Fruit fly (Drosophila melanogaster) whole organism, embryonic: ENCODE data around the gene Pcmt.

Experiments
- Adf1 ChIP-seq: fragments of 200-800 bp; sonication (Bioruptor generic); IDR thresholded peaks from 2 replicates; pipeline ENCODE4 v1.3.6; 2022; ENCODE audit warnings: missing biosample characterization, missing genetic modification characterization
- Bgb ChIP-seq: fragments of 200-800 bp; sonication (Bioruptor generic); IDR thresholded peaks from 2 replicates; pipeline ENCODE4 v1.3.6; 2022; ENCODE audit warnings: missing biosample characterization, missing genetic modification characterization; ENCODE audit not compliant: partially characterized antibody
- Blimp-1 ChIP-seq: fragments of 200-800 bp; sonication (Bioruptor generic); optimal IDR thresholded peaks from 3 replicates; lab custom pipeline; 2018; ENCODE audit warnings: missing biosample characterization, missing genetic modification characterization, mild to moderate bottlenecking, moderate library complexity, missing genetic modification reagents
- CG10462 ChIP-seq: fragments of 200-800 bp; sonication (Bioruptor generic); optimal IDR thresholded peaks from 2 replicates; lab custom pipeline; 2016; ENCODE audit warnings: missing biosample characterization, missing genetic modification characterization
- CG11723 ChIP-seq: fragments of 200-800 bp; sonication (Bioruptor generic); optimal IDR thresholded peaks from 2 replicates; lab custom pipeline; 2017; ENCODE audit warnings: missing biosample characterization, mild to moderate bottlenecking, missing genetic modification characterization
- CG12071 ChIP-seq: fragments of 200-800 bp; sonication (Bioruptor generic); optimal IDR thresholded peaks from 3 replicates; lab custom pipeline; 2018; ENCODE audit warnings: missing biosample characterization, mild to moderate bottlenecking, missing genetic modification characterization
- CG12155 ChIP-seq: fragments of 200-800 bp; sonication (Bioruptor generic); optimal IDR thresholded peaks from 3 replicates; lab custom pipeline; 2016; ENCODE audit warnings: missing biosample characterization, missing genetic modification characterization
- CG1233 ChIP-seq: fragments of 200-800 bp; sonication (Bioruptor generic); optimal IDR thresholded peaks from 4 replicates; lab custom pipeline; 2018; ENCODE audit warnings: missing biosample characterization, mild to moderate bottlenecking, missing genetic modification characterization
- CG12744 ChIP-seq: fragments of 200-800 bp; sonication (Bioruptor generic); optimal IDR thresholded peaks from 2 replicates; lab custom pipeline; 2016; ENCODE audit warnings: missing biosample characterization, missing genetic modification characterization
- CG13123 ChIP-seq: fragments of 200-800 bp; sonication (Bioruptor generic); optimal IDR thresholded peaks from 2 replicates; lab custom pipeline; 2016; ENCODE audit warnings: missing biosample characterization, missing genetic modification characterization
- CG13424 ChIP-seq: fragments of 200-800 bp; sonication (Bioruptor generic); optimal IDR thresholded peaks from 2 replicates; lab custom pipeline; 2019; ENCODE audit warnings: missing biosample characterization, mild to moderate bottlenecking, missing genetic modification characterization, moderate library complexity
- CG15479 ChIP-seq: fragments of 200-800 bp; sonication (Bioruptor generic); optimal IDR thresholded peaks from 3 replicates; lab custom pipeline; 2019; ENCODE audit warnings: missing biosample characterization, mild to moderate bottlenecking, missing genetic modification characterization, moderate library complexity
- CG15514 ChIP-seq: fragments of 200-800 bp; sonication (Bioruptor generic); optimal IDR thresholded peaks from 3 replicates; lab custom pipeline; 2017; ENCODE audit warnings: missing biosample characterization, missing genetic modification characterization, mild to moderate bottlenecking, moderate library complexity, missing genetic modification reagents
- CG15601 ChIP-seq: fragments of 200-800 bp; sonication (Bioruptor generic); optimal IDR thresholded peaks from 3 replicates; lab custom pipeline; 2019; ENCODE audit warnings: missing biosample characterization, mild to moderate bottlenecking, missing genetic modification characterization, moderate library complexity
- CG17359 ChIP-seq: fragments of 200-800 bp; sonication (Bioruptor generic); optimal IDR thresholded peaks from 3 replicates; lab custom pipeline; 2018; ENCODE audit warnings: missing biosample characterization, mild to moderate bottlenecking, missing genetic modification characterization, moderate library complexity
- CG17385 ChIP-seq: fragments of 200-800 bp; sonication (Bioruptor generic); optimal IDR thresholded peaks from 3 replicates; lab custom pipeline; 2018; ENCODE audit warnings: missing biosample characterization, mild to moderate bottlenecking, missing genetic modification characterization
- CG18476 ChIP-seq: fragments of 200-800 bp; sonication (Bioruptor generic); optimal IDR thresholded peaks from 2 replicates; lab custom pipeline; 2016; ENCODE audit warnings: missing biosample characterization, mild to moderate bottlenecking, missing genetic modification characterization
- CG2116 ChIP-seq: fragments of 200-800 bp; sonication (Bioruptor generic); optimal IDR thresholded peaks from 3 replicates; lab custom pipeline; 2018; ENCODE audit warnings: missing biosample characterization, mild to moderate bottlenecking, missing genetic modification characterization
- CG31365 ChIP-seq: fragments of 200-800 bp; sonication (Bioruptor generic); optimal IDR thresholded peaks from 2 replicates; lab custom pipeline; 2018; ENCODE audit warnings: missing biosample characterization, mild to moderate bottlenecking, missing genetic modification characterization
- CG32767 ChIP-seq: fragments of 200-800 bp; sonication (Bioruptor generic); IDR thresholded peaks from 2 replicates; pipeline ENCODE4 v1.3.6; 2022; ENCODE audit warnings: missing biosample characterization, missing genetic modification characterization
- CG33557 ChIP-seq: fragments of 200-800 bp; sonication (Bioruptor generic); optimal IDR thresholded peaks from 2 replicates; lab custom pipeline; 2019; ENCODE audit warnings: missing biosample characterization, mild to moderate bottlenecking, missing genetic modification characterization, moderate library complexity
- CG3838 ChIP-seq: fragments of 200-800 bp; sonication (Bioruptor generic); optimal IDR thresholded peaks from 3 replicates; lab custom pipeline; 2016; ENCODE audit warnings: missing biosample characterization, missing genetic modification characterization
- CG4328 ChIP-seq: fragments of 200-800 bp; sonication (Bioruptor generic); optimal IDR thresholded peaks from 3 replicates; lab custom pipeline; 2017; ENCODE audit warnings: missing biosample characterization, missing genetic modification reagents, missing genetic modification characterization
- CG6272 ChIP-seq: fragments of 200-800 bp; sonication (Bioruptor generic); IDR thresholded peaks from 2 replicates; pipeline ENCODE4 v1.3.6; 2022; ENCODE audit warnings: missing biosample characterization, missing genetic modification characterization
- CG8281 ChIP-seq: fragments of 200-800 bp; sonication (Bioruptor generic); optimal IDR thresholded peaks from 2 replicates; lab custom pipeline; 2018; ENCODE audit warnings: missing biosample characterization, mild to moderate bottlenecking, missing genetic modification characterization, moderate library complexity
- Chrac-16 ChIP-seq: fragments of 200-800 bp; sonication (Bioruptor generic); optimal IDR thresholded peaks from 3 replicates; lab custom pipeline; 2016; ENCODE audit warnings: missing biosample characterization, missing genetic modification characterization
- Doc3 ChIP-seq: fragments of 200-800 bp; sonication (Bioruptor generic); IDR thresholded peaks from 3 replicates; pipeline ENCODE4 v1.3.6; 2022; ENCODE audit warnings: missing biosample characterization, missing genetic modification characterization; ENCODE audit not compliant: partially characterized antibody
- E2f2 ChIP-seq: fragments of 200-800 bp; sonication (Bioruptor generic); IDR thresholded peaks from 2 replicates; pipeline ENCODE4 v1.3.6; 2022; ENCODE audit warnings: missing biosample characterization, missing genetic modification characterization
- H2.0 ChIP-seq: fragments of 200-800 bp; sonication (Bioruptor generic); IDR thresholded peaks from 2 replicates; pipeline ENCODE4 v1.3.6; 2022; ENCODE audit warnings: missing biosample characterization, missing genetic modification characterization
- MESR4 ChIP-seq: fragments of 200-800 bp; sonication (Bioruptor generic); optimal IDR thresholded peaks from 2 replicates; lab custom pipeline; 2018; ENCODE audit warnings: missing biosample characterization, mild to moderate bottlenecking, missing genetic modification characterization, moderate library complexity
- Max ChIP-seq: fragments of 200-800 bp; sonication (Bioruptor generic); optimal IDR thresholded peaks from 2 replicates; lab custom pipeline; 2016; ENCODE audit warnings: missing biosample characterization, mild to moderate bottlenecking, missing genetic modification characterization
- Nf-YA ChIP-seq: fragments of 200-800 bp; sonication (Bioruptor generic); IDR thresholded peaks from 2 replicates; pipeline ENCODE4 v1.3.6; 2022; ENCODE audit warnings: missing biosample characterization, missing genetic modification characterization
- Ssrp ChIP-seq: fragments of 200-800 bp; sonication (Bioruptor generic); optimal IDR thresholded peaks from 2 replicates; lab custom pipeline; 2018; ENCODE audit warnings: missing biosample characterization, mild to moderate bottlenecking, missing genetic modification characterization, moderate library complexity
- Trl ChIP-seq, 3 experiments: fragments of >200 bp in 2 of 3; fragments of 200-800 bp in 1 of 3; sonication (Bioruptor generic) in 1 of 3; optimal IDR thresholded peaks; 2 replicates in 1 of 3; 3 replicates in 2 of 3; lab custom pipeline; 2016 to 2017; ENCODE audit warnings: missing biosample characterization in 1 of 3, missing genetic modification characterization in 1 of 3
- ac ChIP-seq: fragments of 200-800 bp; sonication (Bioruptor generic); optimal IDR thresholded peaks from 3 replicates; lab custom pipeline; 2017; ENCODE audit warnings: missing biosample characterization, mild to moderate bottlenecking, missing genetic modification characterization
- dysf ChIP-seq: fragments of 200-800 bp; sonication (Bioruptor generic); IDR thresholded peaks from 3 replicates; pipeline ENCODE4 v1.3.6; 2022; ENCODE audit warnings: missing biosample characterization, missing genetic modification characterization
- en ChIP-seq: fragments of 200-800 bp; sonication (Bioruptor generic); optimal IDR thresholded peaks from 2 replicates; lab custom pipeline; 2016; ENCODE audit warnings: missing biosample characterization, missing genetic modification characterization
- ftz-f1 ChIP-seq: fragments of 200-800 bp; sonication (Bioruptor generic); optimal IDR thresholded peaks from 2 replicates; lab custom pipeline; 2016; ENCODE audit warnings: missing biosample characterization, missing genetic modification characterization
- ham ChIP-seq: fragments of 200-800 bp; sonication (Bioruptor generic); IDR thresholded peaks from 2 replicates; pipeline ENCODE4 v1.3.6; 2022; ENCODE audit warnings: missing biosample characterization, missing genetic modification characterization
- ind ChIP-seq: fragments of 200-800 bp; sonication (Bioruptor generic); optimal IDR thresholded peaks from 3 replicates; lab custom pipeline; 2016; ENCODE audit warnings: missing biosample characterization, missing genetic modification characterization
- jing ChIP-seq: fragments of 200-800 bp; sonication (Bioruptor generic); optimal IDR thresholded peaks from 2 replicates; lab custom pipeline; 2018; ENCODE audit warnings: missing biosample characterization, mild to moderate bottlenecking, missing genetic modification characterization
- jumu ChIP-seq: fragments of 200-800 bp; sonication (Bioruptor generic); optimal IDR thresholded peaks from 3 replicates; lab custom pipeline; 2016; ENCODE audit warnings: missing biosample characterization, missing genetic modification characterization
- klu ChIP-seq: fragments of 200-800 bp; sonication (Bioruptor generic); IDR thresholded peaks from 2 replicates; pipeline ENCODE4 v1.3.6; 2022; ENCODE audit warnings: missing biosample characterization, missing genetic modification characterization
- lola ChIP-seq, 3 experiments: fragments of >200 bp in 2 of 3; fragments of 200-800 bp in 1 of 3; sonication (Bioruptor generic) in 1 of 3; optimal IDR thresholded peaks; 2 replicates each; lab custom pipeline; 2017 to 2019; ENCODE audit warnings: missing biosample characterization in 3 of 3, missing genetic modification characterization in 3 of 3, mild to moderate bottlenecking in 1 of 3, moderate library complexity in 1 of 3
- nerfin-1 ChIP-seq: fragments of 200-800 bp; sonication (Bioruptor generic); optimal IDR thresholded peaks from 3 replicates; lab custom pipeline; 2019; ENCODE audit warnings: missing biosample characterization, mild to moderate bottlenecking, missing genetic modification characterization, moderate library complexity
- oc ChIP-seq: fragments of 200-800 bp; sonication (Bioruptor generic); optimal IDR thresholded peaks from 2 replicates; lab custom pipeline; 2018; ENCODE audit warnings: missing biosample characterization, mild to moderate bottlenecking, missing genetic modification characterization, moderate library complexity
- onecut ChIP-seq: fragments of 200-800 bp; sonication (Bioruptor generic); IDR thresholded peaks from 2 replicates; pipeline ENCODE4 v1.3.6; 2022; ENCODE audit warnings: missing biosample characterization, missing genetic modification characterization
- peb ChIP-seq: fragments of 200-800 bp; sonication (Bioruptor generic); IDR thresholded peaks from 2 replicates; pipeline ENCODE4 v1.3.6; 2022; ENCODE audit warnings: missing biosample characterization, missing genetic modification characterization
- slbo ChIP-seq: fragments of 200-800 bp; sonication (Bioruptor generic); IDR thresholded peaks from 2 replicates; pipeline ENCODE4 v1.3.6; 2022; ENCODE audit warnings: missing biosample characterization, missing genetic modification characterization
- wor ChIP-seq: fragments of 200-800 bp; sonication (Bioruptor generic); IDR thresholded peaks from 2 replicates; pipeline ENCODE4 v1.3.6; 2022; ENCODE audit warnings: missing biosample characterization, missing genetic modification characterization

Pcmt gene

DNA sequence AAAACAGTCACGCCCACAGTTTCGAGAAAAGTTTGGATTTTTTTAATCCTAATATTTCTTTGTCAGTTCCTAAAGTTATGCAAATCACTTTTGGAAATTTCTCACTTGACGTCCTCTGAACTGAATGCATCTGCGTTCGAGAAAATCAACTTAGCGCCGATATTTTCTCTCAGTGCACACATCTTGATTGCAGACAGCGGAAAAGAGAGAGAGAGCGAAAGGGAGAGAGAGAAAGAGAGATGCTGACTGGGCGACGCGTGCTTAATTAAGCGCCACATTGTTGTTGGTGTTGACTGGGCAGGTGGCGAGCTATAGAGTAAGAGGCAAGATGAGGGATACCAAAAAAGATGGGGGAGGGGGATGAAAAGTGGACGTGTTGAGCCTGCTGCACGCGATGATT is 35.5 kb downstream of the Pcmt start (continued):
- TF ChIP-seq CG15479: no peak
- TF ChIP-seq ftz-f1 (GFP tag; lab: Kevin White, UChicago): no peak
- peak; percentile 60; the same call in 2 of the 3 replicates for TF ChIP-seq dysf (GFP tag; lab: Robert Waterston, UW)
- TF ChIP-seq CG11723 (GFP tag; lab: Kevin White, UChicago): peak; percentile 27
- TF ChIP-seq CG17385 (GFP tag; lab: Kevin White, UChicago): peak; percentile 28
- peak; percentile 60 for TF ChIP-seq Ssrp (tag; lab: Kevin White, UChicago)
- no peak for TF ChIP-seq CG10462 (GFP tag; lab: Kevin White, UChicago)
- 0 out of 2 replicates have a peak, but pooled peaks have one; percentile 22 for TF ChIP-seq wor (GFP tag; lab: Robert Waterston, UW)
- TF ChIP-seq Trl (optimal IDR thresholded peaks at IDR 0.05; lab: Kevin White, UChicago): peak; percentile 18 to 56
- peak; percentile 52 for TF ChIP-seq Trl (GFP tag; optimal IDR thresholded peaks at IDR 0.05; lab: Kevin White, UChicago)
- peak; percentile 54 for TF ChIP-seq CG13424 (tag; lab: Kevin White, UChicago)
- TF ChIP-seq CG17359 (tag; lab: Kevin White, UChicago): peak; percentile 68
- peak; percentile 13 for TF ChIP-seq CG31365
- TF ChIP-seq CG2116: no peak
- peak; percentile 56 for TF ChIP-seq Blimp-1 (GFP tag; lab: Kevin White, UChicago)
- TF ChIP-seq CG12155: peak; percentile 27
- no peak for TF ChIP-seq Max
- TF ChIP-seq jumu (GFP tag; lab: Kevin White, UChicago): peak; percentile 40
- no peak for TF ChIP-seq peb (GFP tag; lab: Robert Waterston, UW)
- TF ChIP-seq CG12071: peak; percentile 47
- peak; percentile 16 for TF ChIP-seq CG33557 (GFP tag; lab: Kevin White, UChicago)
- peak; percentile 5 for TF ChIP-seq CG12744 (GFP tag; lab: Kevin White, UChicago)
- TF ChIP-seq CG15514 (GFP tag; lab: Kevin White, UChicago): no peak
- no peak for TF ChIP-seq ac
- TF ChIP-seq E2f2 (GFP tag; lab: Robert Waterston, UW): no peak
- no peak for TF ChIP-seq ham (GFP tag; lab: Robert Waterston, UW)
- TF ChIP-seq klu (GFP tag; lab: Robert Waterston, UW): no peak
- no peak for TF ChIP-seq CG3838 (GFP tag; lab: Kevin White, UChicago)
- no peak for TF ChIP-seq CG6272 (GFP tag; lab: Robert Waterston, UW)
- peak; percentile 46 for TF ChIP-seq onecut (GFP tag; lab: Robert Waterston, UW)
- no peak for TF ChIP-seq CG8281
- no peak for TF ChIP-seq CG4328 (GFP tag; lab: Kevin White, UChicago)
- TF ChIP-seq H2.0: no peak
- no peak for TF ChIP-seq MESR4 (GFP tag; lab: Kevin White, UChicago)
- TF ChIP-seq Adf1 (GFP tag; lab: Robert Waterston, UW): no peak
- no peak for TF ChIP-seq Bgb (GFP tag; lab: Robert Waterston, UW)
- peak in 1 of 3 experiments; percentile 50 for TF ChIP-seq lola (GFP tag; optimal IDR thresholded peaks at IDR 0.05; lab: Kevin White, UChicago)
- peak; percentile 39 for TF ChIP-seq Chrac-16 (GFP tag; lab: Kevin White, UChicago)
- TF ChIP-seq CG18476 (GFP tag; lab: Kevin White, UChicago): no peak
- peak; percentile 29 for TF ChIP-seq CG15601 (tag; lab: Kevin White, UChicago)
- TF ChIP-seq CG13123 (GFP tag; lab: Kevin White, UChicago): no peak
- no peak for TF ChIP-seq en (GFP tag; lab: Kevin White, UChicago)
- TF ChIP-seq CG1233 (GFP tag; lab: Kevin White, UChicago): peak; percentile 23
- peak; percentile 29 for TF ChIP-seq jing (GFP tag; lab: Kevin White, UChicago)
- TF ChIP-seq slbo: peak; percentile 37; the same call in 1 of the 2 replicates
- TF ChIP-seq Doc3 (GFP tag; lab: Robert Waterston, UW): no peak
- TF ChIP-seq oc (tag; lab: Kevin White, UChicago): peak; percentile 50
- TF ChIP-seq nerfin-1: peak; percentile 21
- no peak for TF ChIP-seq CG32767 (GFP tag; lab: Robert Waterston, UW)
- TF ChIP-seq Nf-YA (GFP tag; lab: Robert Waterston, UW): no peak
- peak; percentile 61 for TF ChIP-seq ind
